Fruit fly (Drosophila melanogaster): ENCODE data around the gene Rnmt.

The Rnmt gene

dm6 chr2L:15035366-15035765, 25.6 kb downstream of the Rnmt start, which contains the start of gene yellow-c:
Gene yellow-c, plus strand, starts transcription at chr2L:15035394.
- TF ChIP-seq CG17806 (tag; optimal IDR thresholded peaks at IDR 0.05) (no peak), CG12605 (GFP tag; IDR thresholded peaks at IDR 0.05) (no peak), EcR (GFP tag; optimal IDR thresholded peaks at IDR 0.05) (no peak), fd96Ca (GFP tag; IDR thresholded peaks at IDR 0.05) (no peak), CG10348 (GFP tag; IDR thresholded peaks at IDR 0.05) (no peak), gl (tag; optimal IDR thresholded peaks at IDR 0.05) (no peak), Pif1B (GFP tag; optimal IDR thresholded peaks at IDR 0.05) (no peak), Snoo (tag; optimal IDR thresholded peaks at IDR 0.05) (no peak), CG15710 (tag; optimal IDR thresholded peaks at IDR 0.05) (no peak), CG4496 (GFP tag; IDR thresholded peaks at IDR 0.05) (no peak)

DNA sequence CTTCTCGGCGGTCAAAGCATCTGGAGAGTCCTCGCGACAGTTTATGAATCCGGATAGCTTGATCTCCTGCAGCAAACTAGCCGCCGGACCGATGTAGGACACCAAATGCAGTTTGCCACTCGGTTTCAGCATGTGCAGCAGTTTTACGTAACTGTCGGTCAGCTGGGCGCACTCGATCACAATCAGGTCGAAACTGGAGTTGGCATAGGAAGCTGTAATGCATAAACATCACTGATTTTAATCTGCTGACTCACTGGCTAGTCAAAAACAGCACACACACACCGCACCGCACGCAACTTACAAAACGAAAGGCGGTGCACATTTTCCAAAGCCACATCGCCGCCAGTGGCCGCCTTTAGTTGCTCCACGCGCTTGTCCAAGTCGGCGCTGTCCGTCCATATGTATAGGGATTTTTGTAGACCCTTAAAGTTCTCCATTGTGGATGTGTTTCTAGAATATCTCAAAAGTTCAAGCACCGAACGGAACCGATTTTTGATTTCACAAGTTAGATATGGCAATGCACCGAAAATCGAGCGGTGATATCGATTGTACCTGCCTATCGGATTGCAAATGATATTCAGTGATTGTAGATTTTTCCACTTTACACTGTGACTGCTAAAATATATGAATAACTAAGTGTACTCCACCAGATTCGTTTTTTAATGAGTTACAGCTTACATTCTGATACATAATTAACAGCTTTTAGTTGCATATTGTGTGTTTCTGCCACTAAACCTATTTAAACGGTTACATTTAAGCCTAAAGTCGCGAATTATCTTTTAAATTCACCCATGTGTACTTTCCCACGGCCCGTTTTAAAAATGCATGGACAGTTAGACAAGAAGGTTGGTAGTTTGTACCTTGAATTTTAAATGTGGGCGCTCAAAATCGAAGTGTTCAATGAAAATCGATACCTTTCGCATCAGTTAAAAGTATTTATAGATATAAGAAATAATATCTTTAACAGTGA, 28.9 kb downstream of the Rnmt start, which contains the start of gene CIAPIN1:
Gene CIAPIN1 (minus strand): TSS at position 523 of the 970 bp plus-strand sequence.
- no peak for TF ChIP-seq fd96Ca (GFP tag; IDR thresholded peaks at IDR 0.05)
- TF ChIP-seq CG10348 (GFP tag; IDR thresholded peaks at IDR 0.05), result no peak
- TF ChIP-seq CG4496 (GFP tag; IDR thresholded peaks at IDR 0.05), result no peak
- TF ChIP-seq EcR (GFP tag; optimal IDR thresholded peaks at IDR 0.05), result peak; percentile 67

- TF ChIP-seq CG15710 (tag; optimal IDR thresholded peaks at IDR 0.05) (no peak), rn (GFP tag; IDR thresholded peaks at IDR 0.05) (no peak; the same call in 1 of the 2 replicates), Pif1A (GFP tag; optimal IDR thresholded peaks at IDR 0.05) (no peak), Snoo (tag; optimal IDR thresholded peaks at IDR 0.05) (no peak), CG34367 (tag; optimal IDR thresholded peaks at IDR 0.05) (no peak), CG14655 (GFP tag; optimal IDR thresholded peaks at IDR 0.05) (no peak), gl (tag; optimal IDR thresholded peaks at IDR 0.05) (no peak), CG32121 (GFP tag; IDR thresholded peaks at IDR 0.05) (no peak), CG4496 (GFP tag; IDR thresholded peaks at IDR 0.05) (peak; percentile 42; the same call in 1 of the 3 replicates)
Measured at dm6 chr2L:15039309-15039772, 29.6 kb downstream of the Rnmt start.

dm6 chr2L:15043718-15044117, 34.0 kb downstream of the Rnmt start:
- TF ChIP-seq fd96Ca (GFP tag; IDR thresholded peaks at IDR 0.05) (no peak), CG8159 (tag; optimal IDR thresholded peaks at IDR 0.05) (no peak), gl (tag; optimal IDR thresholded peaks at IDR 0.05) (no peak), CG34367 (tag; optimal IDR thresholded peaks at IDR 0.05) (no peak), CG15710 (tag; optimal IDR thresholded peaks at IDR 0.05) (no peak), D1 (tag; optimal IDR thresholded peaks at IDR 0.05) (no peak), CG9948 (tag; optimal IDR thresholded peaks at IDR 0.05) (no peak), Pif1B (GFP tag; optimal IDR thresholded peaks at IDR 0.05) (no peak), CG8301 (tag; optimal IDR thresholded peaks at IDR 0.05) (no peak), CG14655 (GFP tag; optimal IDR thresholded peaks at IDR 0.05) (no peak), CG4496 (GFP tag; IDR thresholded peaks at IDR 0.05) (no peak), Snoo (tag; optimal IDR thresholded peaks at IDR 0.05) (no peak), CG32121 (GFP tag; IDR thresholded peaks at IDR 0.05) (no peak), Pif1A (GFP tag; optimal IDR thresholded peaks at IDR 0.05) (no peak), CG10348 (GFP tag; IDR thresholded peaks at IDR 0.05) (no peak), CG12605 (GFP tag; IDR thresholded peaks at IDR 0.05) (no peak)

dm6 chr2L:15052805-15053388, 43.2 kb downstream of the Rnmt start:
- 0 out of 3 replicates have a peak, but pooled peaks have one; percentile 22 for TF ChIP-seq CG4496 (GFP tag; IDR thresholded peaks at IDR 0.05)
- no peak for TF ChIP-seq CG14655 (GFP tag; optimal IDR thresholded peaks at IDR 0.05)
- TF ChIP-seq gl (tag; optimal IDR thresholded peaks at IDR 0.05), result no peak

dm6 chr2L:15055105-15055504, 45.4 kb downstream of the Rnmt start:
- TF ChIP-seq CG15710 (tag; optimal IDR thresholded peaks at IDR 0.05), result no peak
- TF ChIP-seq CG4496 (GFP tag; IDR thresholded peaks at IDR 0.05), result no peak
- no peak for TF ChIP-seq D1 (tag; optimal IDR thresholded peaks at IDR 0.05)
- no peak for TF ChIP-seq Snoo (tag; optimal IDR thresholded peaks at IDR 0.05)
- TF ChIP-seq CG10348 (GFP tag; IDR thresholded peaks at IDR 0.05), result no peak
- no peak for TF ChIP-seq Pif1A (GFP tag; optimal IDR thresholded peaks at IDR 0.05)
- no peak for TF ChIP-seq Pif1B (GFP tag; optimal IDR thresholded peaks at IDR 0.05)

Measured in whole organism, pupa.